Worm (Caenorhabditis elegans): ENCODE results near the gene ufbp-1.

ce11 chrIII:8392307-8392706 lies 51.1 kb downstream of the ufbp-1 start:
- TF ChIP-seq unc-62 (GFP tag; optimal IDR thresholded peaks at IDR 0.05) (no peak), nhr-237 (tag; optimal IDR thresholded peaks at IDR 0.05) (no peak), pha-4 (tag; optimal IDR thresholded peaks at IDR 0.05) (no peak), ztf-11 (tag; optimal IDR thresholded peaks at IDR 0.05) (no peak), snpc-4 (tag; optimal IDR thresholded peaks at IDR 0.05) (no peak), blmp-1 (tag; optimal IDR thresholded peaks at IDR 0.05) (no peak), sptf-1 (tag; optimal IDR thresholded peaks at IDR 0.05) (no peak), elt-3 (tag; optimal IDR thresholded peaks at IDR 0.05) (no peak), lsy-2 (tag; optimal IDR thresholded peaks at IDR 0.05) (no peak), nhr-76 (tag; optimal IDR thresholded peaks at IDR 0.05) (no peak), lin-13 (tag; optimal IDR thresholded peaks at IDR 0.05) (no peak), elt-1 (tag; optimal IDR thresholded peaks at IDR 0.05; ENCODE audit: borderline replicate concordance, insufficient read depth) (no peak), ceh-43 (GFP tag; optimal IDR thresholded peaks at IDR 0.05) (no peak), unc-120 (tag; optimal IDR thresholded peaks at IDR 0.05; ENCODE audit: poor library complexity, severe bottlenecking) (no peak)
